Fruit fly (Drosophila melanogaster) whole organism, embryonic: ENCODE results near the gene CG4972.
A peak's percentile ranks its signal among the peaks of the same experiment; 100 is the strongest.

Experiments used
- Atf6 ChIP-seq: fragments of 200-800 bp; sonication (Bioruptor generic); IDR thresholded peaks from 2 replicates; pipeline ENCODE4 v1.3.6; 2022; ENCODE audit warnings: missing biosample characterization, missing genetic modification characterization
- B-H1 ChIP-seq: fragments of 200-800 bp; sonication (Bioruptor generic); IDR thresholded peaks from 3 replicates; pipeline ENCODE4 v1.3.6; 2022; ENCODE audit warnings: missing biosample characterization, missing genetic modification characterization
- CG10959 ChIP-seq: fragments of 200-800 bp; sonication (Bioruptor generic); IDR thresholded peaks from 2 replicates; pipeline ENCODE4 v1.3.6; 2022; ENCODE audit warnings: missing biosample characterization, missing genetic modification characterization
- CG11560 ChIP-seq: fragments of 200-800 bp; sonication (Bioruptor generic); IDR thresholded peaks from 3 replicates; pipeline ENCODE4 v1.3.6; 2022; ENCODE audit warnings: missing biosample characterization, missing genetic modification characterization
- CG12219 ChIP-seq: fragments of 200-800 bp; sonication (Bioruptor generic); optimal IDR thresholded peaks from 3 replicates; lab custom pipeline; 2018; ENCODE audit warnings: missing biosample characterization, mild to moderate bottlenecking, missing genetic modification characterization
- CG1233 ChIP-seq: fragments of 200-800 bp; sonication (Bioruptor generic); optimal IDR thresholded peaks from 4 replicates; lab custom pipeline; 2018; ENCODE audit warnings: missing biosample characterization, mild to moderate bottlenecking, missing genetic modification characterization
- CG12744 ChIP-seq: fragments of 200-800 bp; sonication (Bioruptor generic); optimal IDR thresholded peaks from 2 replicates; lab custom pipeline; 2016; ENCODE audit warnings: missing biosample characterization, missing genetic modification characterization
- CG12942 ChIP-seq: fragments of 200-800 bp; sonication (Bioruptor generic); optimal IDR thresholded peaks from 3 replicates; lab custom pipeline; 2016; ENCODE audit warnings: missing biosample characterization, missing genetic modification characterization
- CG1647 ChIP-seq: fragments of 200-800 bp; sonication (Bioruptor generic); optimal IDR thresholded peaks from 3 replicates; lab custom pipeline; 2016; ENCODE audit warnings: missing biosample characterization, missing genetic modification characterization
- CG16815 ChIP-seq: fragments of 200-800 bp; sonication (Bioruptor generic); optimal IDR thresholded peaks from 3 replicates; lab custom pipeline; 2017; ENCODE audit warnings: missing biosample characterization, mild to moderate bottlenecking, missing genetic modification characterization
- CG31388 ChIP-seq: fragments of 200-800 bp; sonication (Bioruptor generic); optimal IDR thresholded peaks from 2 replicates; lab custom pipeline; 2016; ENCODE audit warnings: missing biosample characterization, missing genetic modification characterization
- CG3163 ChIP-seq: fragments of 200-800 bp; sonication (Bioruptor generic); optimal IDR thresholded peaks from 3 replicates; lab custom pipeline; 2016; ENCODE audit warnings: missing biosample characterization, missing genetic modification characterization
- CG6175 ChIP-seq: fragments of 200-800 bp; sonication (Bioruptor generic); IDR thresholded peaks from 3 replicates; pipeline ENCODE4 v1.3.6; 2022; ENCODE audit warnings: missing biosample characterization, missing genetic modification characterization
- CG6254 ChIP-seq: fragments of 200-800 bp; sonication (Bioruptor generic); optimal IDR thresholded peaks from 3 replicates; lab custom pipeline; 2017; ENCODE audit warnings: mild to moderate bottlenecking, missing biosample characterization, missing genetic modification reagents, missing genetic modification characterization
- CG6765 ChIP-seq: fragments of 200-800 bp; sonication (Bioruptor generic); optimal IDR thresholded peaks from 3 replicates; lab custom pipeline; 2017; ENCODE audit warnings: missing biosample characterization, mild to moderate bottlenecking, missing genetic modification characterization
- CG9609 ChIP-seq: fragments of 200-800 bp; sonication (Bioruptor generic); optimal IDR thresholded peaks from 3 replicates; lab custom pipeline; 2016; ENCODE audit warnings: missing biosample characterization, missing genetic modification characterization
- CTCF ChIP-seq: fragments of 200-800 bp; sonication (Bioruptor generic); optimal IDR thresholded peaks from 2 replicates; lab custom pipeline; 2017; ENCODE audit warnings: missing biosample characterization, mild to moderate bottlenecking, missing genetic modification characterization, moderate library complexity
- D19A ChIP-seq: fragments of 200-800 bp; optimal IDR thresholded peaks from 3 replicates; lab custom pipeline; 2019; ENCODE audit warnings: missing biosample characterization, mild to moderate bottlenecking, missing genetic modification characterization, moderate library complexity
- Doc2 ChIP-seq: fragments of 200-800 bp; sonication (Bioruptor generic); IDR thresholded peaks from 2 replicates; pipeline ENCODE4 v1.3.6; 2022; ENCODE audit warnings: missing biosample characterization, missing genetic modification characterization
- Elba2 ChIP-seq: fragments of 200-800 bp; sonication (Bioruptor generic); optimal IDR thresholded peaks from 3 replicates; lab custom pipeline; 2016; ENCODE audit warnings: missing biosample characterization, missing genetic modification characterization
- Hand ChIP-seq: fragments of 200-800 bp; sonication (Bioruptor generic); optimal IDR thresholded peaks from 2 replicates; lab custom pipeline; 2017; ENCODE audit warnings: mild to moderate bottlenecking, missing biosample characterization, missing genetic modification reagents, missing genetic modification characterization
- HmgD ChIP-seq: fragments of 200-800 bp; sonication (Bioruptor generic); optimal IDR thresholded peaks from 3 replicates; lab custom pipeline; 2016; ENCODE audit warnings: missing biosample characterization, missing genetic modification characterization
- Max ChIP-seq: fragments of 200-800 bp; sonication (Bioruptor generic); optimal IDR thresholded peaks from 2 replicates; lab custom pipeline; 2016; ENCODE audit warnings: missing biosample characterization, mild to moderate bottlenecking, missing genetic modification characterization
- Mes4 ChIP-seq: fragments of 200-800 bp; sonication (Bioruptor generic); optimal IDR thresholded peaks from 2 replicates; lab custom pipeline; 2016; ENCODE audit warnings: missing biosample characterization, missing genetic modification characterization
- Myb ChIP-seq: fragments of 200-800 bp; sonication (Bioruptor generic); optimal IDR thresholded peaks from 2 replicates; lab custom pipeline; 2016; ENCODE audit warnings: missing biosample characterization, missing genetic modification characterization
- Opbp ChIP-seq: fragments of 200-800 bp; sonication (Bioruptor generic); IDR thresholded peaks from 3 replicates; pipeline ENCODE4 v1.3.6; 2022; ENCODE audit warnings: missing biosample characterization, missing genetic modification characterization; ENCODE audit not compliant: partially characterized antibody
- Six4 ChIP-seq: fragments of 200-800 bp; sonication (Bioruptor generic); optimal IDR thresholded peaks from 2 replicates; lab custom pipeline; 2016; ENCODE audit warnings: missing biosample characterization, missing genetic modification characterization
- Xbp1 ChIP-seq: fragments of 200-800 bp; sonication (Bioruptor generic); optimal IDR thresholded peaks from 3 replicates; lab custom pipeline; 2016; ENCODE audit warnings: missing biosample characterization, mild to moderate bottlenecking, missing genetic modification characterization
- bigmax ChIP-seq: fragments of 200-800 bp; sonication (Bioruptor generic); optimal IDR thresholded peaks from 2 replicates; lab custom pipeline; 2018; ENCODE audit warnings: missing biosample characterization, mild to moderate bottlenecking, missing genetic modification characterization
- bowl ChIP-seq: fragments of 200-800 bp; sonication (Bioruptor generic); IDR thresholded peaks from 2 replicates; pipeline ENCODE4 v1.3.6; 2022; ENCODE audit warnings: missing biosample characterization, missing genetic modification characterization
- chm ChIP-seq: fragments of 200-800 bp; sonication (Bioruptor generic); IDR thresholded peaks from 2 replicates; pipeline ENCODE4 v1.3.6; 2022; ENCODE audit warnings: missing biosample characterization, missing genetic modification characterization
- crp ChIP-seq, 2 experiments: fragments of 200-800 bp; sonication (Bioruptor generic); optimal IDR thresholded peaks; 2 replicates in 1 of 2; 3 replicates in 1 of 2; lab custom pipeline; 2017; ENCODE audit warnings: missing biosample characterization in 2 of 2, missing genetic modification characterization in 2 of 2, mild to moderate bottlenecking in 1 of 2, moderate library complexity in 1 of 2
- dpn ChIP-seq, 2 experiments: fragments of 200-800 bp; sonication (Bioruptor generic); optimal IDR thresholded peaks; 3 replicates each; lab custom pipeline; 2016; ENCODE audit warnings: missing biosample characterization in 2 of 2, missing genetic modification characterization in 2 of 2
- dysf ChIP-seq: fragments of 200-800 bp; sonication (Bioruptor generic); IDR thresholded peaks from 3 replicates; pipeline ENCODE4 v1.3.6; 2022; ENCODE audit warnings: missing biosample characterization, missing genetic modification characterization
- fd102C ChIP-seq: fragments of 200-800 bp; sonication (Bioruptor generic); optimal IDR thresholded peaks from 2 replicates; lab custom pipeline; 2018; ENCODE audit warnings: missing biosample characterization, mild to moderate bottlenecking, missing genetic modification characterization, moderate library complexity
- fru ChIP-seq: fragments of >200 bp; optimal IDR thresholded peaks from 2 replicates; lab custom pipeline; 2017
- hbn ChIP-seq: fragments of 200-800 bp; sonication (Bioruptor generic); IDR thresholded peaks from 2 replicates; pipeline ENCODE4 v1.3.6; 2022; ENCODE audit warnings: missing biosample characterization, missing genetic modification characterization; ENCODE audit not compliant: partially characterized antibody
- insv ChIP-seq, 2 experiments: fragments of 200-800 bp; sonication (Bioruptor generic); optimal IDR thresholded peaks; 3 replicates each; lab custom pipeline; 2016 to 2018; ENCODE audit warnings: missing biosample characterization in 2 of 2, missing genetic modification characterization in 2 of 2
- ken ChIP-seq: fragments of 200-800 bp; sonication (Bioruptor generic); IDR thresholded peaks from 3 replicates; pipeline ENCODE4 v1.3.6; 2022; ENCODE audit warnings: missing biosample characterization, missing genetic modification characterization
- klu ChIP-seq: fragments of 200-800 bp; sonication (Bioruptor generic); IDR thresholded peaks from 2 replicates; pipeline ENCODE4 v1.3.6; 2022; ENCODE audit warnings: missing biosample characterization, missing genetic modification characterization
- kni ChIP-seq: fragments of 200-800 bp; sonication (Bioruptor generic); optimal IDR thresholded peaks from 3 replicates; lab custom pipeline; 2017; ENCODE audit warnings: mild to moderate bottlenecking, missing biosample characterization, missing genetic modification reagents, missing genetic modification characterization
- lola ChIP-seq, 3 experiments: fragments of >200 bp in 2 of 3; fragments of 200-800 bp in 1 of 3; sonication (Bioruptor generic) in 1 of 3; optimal IDR thresholded peaks; 2 replicates each; lab custom pipeline; 2017 to 2019; ENCODE audit warnings: missing biosample characterization in 3 of 3, missing genetic modification characterization in 3 of 3, mild to moderate bottlenecking in 1 of 3, moderate library complexity in 1 of 3
- odd ChIP-seq: fragments of 200-800 bp; sonication (Bioruptor generic); optimal IDR thresholded peaks from 2 replicates; lab custom pipeline; 2017; ENCODE audit warnings: missing biosample characterization, mild to moderate bottlenecking, missing genetic modification characterization
- org-1 ChIP-seq: fragments of 200-800 bp; sonication (Bioruptor generic); optimal IDR thresholded peaks from 2 replicates; lab custom pipeline; 2017; ENCODE audit warnings: missing biosample characterization, missing genetic modification characterization
- p53 ChIP-seq: fragments of 200-800 bp; sonication (Bioruptor generic); optimal IDR thresholded peaks from 2 replicates; lab custom pipeline; 2016; ENCODE audit warnings: missing biosample characterization, missing genetic modification characterization
- pita ChIP-seq: fragments of 200-800 bp; sonication (Bioruptor generic); optimal IDR thresholded peaks from 2 replicates; lab custom pipeline; 2017; ENCODE audit warnings: missing biosample characterization, mild to moderate bottlenecking, missing genetic modification characterization
- row ChIP-seq: fragments of 200-800 bp; sonication (Bioruptor generic); IDR thresholded peaks from 3 replicates; pipeline ENCODE4 v1.3.6; 2022; ENCODE audit warnings: missing biosample characterization, missing genetic modification characterization
- sd ChIP-seq: fragments of 200-800 bp; sonication (Bioruptor generic); optimal IDR thresholded peaks from 3 replicates; lab custom pipeline; 2018; ENCODE audit warnings: missing biosample characterization, mild to moderate bottlenecking, missing genetic modification characterization, moderate library complexity
- sens-2 ChIP-seq: fragments of 200-800 bp; sonication (Bioruptor generic); IDR thresholded peaks from 2 replicates; pipeline ENCODE4 v1.3.6; 2022; ENCODE audit warnings: missing biosample characterization, missing genetic modification characterization
- seq ChIP-seq: fragments of 200-800 bp; sonication (Bioruptor generic); IDR thresholded peaks from 2 replicates; pipeline ENCODE4 v1.3.6; 2022; ENCODE audit warnings: missing biosample characterization, missing genetic modification characterization
- stc ChIP-seq: fragments of 200-800 bp; sonication (Bioruptor generic); IDR thresholded peaks from 2 replicates; pipeline ENCODE4 v1.3.6; 2022; ENCODE audit warnings: missing biosample characterization, missing genetic modification characterization
- twi ChIP-seq: fragments of 200-800 bp; optimal IDR thresholded peaks from 2 replicates; lab custom pipeline; 2019; ENCODE audit warnings: missing biosample characterization, mild to moderate bottlenecking, missing genetic modification characterization, moderate library complexity

CG4972 gene

dm6 chr2L:10292066-10292560, 22.5 kb upstream of the CG4972 start, which contains the start of gene Ufd4 (continued):
- no peak for TF ChIP-seq fd102C (GFP tag; lab: Kevin White, UChicago)
- peak; percentile 78 for TF ChIP-seq Atf6 (GFP tag; lab: Robert Waterston, UW)
- peak; percentile 76 for TF ChIP-seq Xbp1
- TF ChIP-seq Six4 (GFP tag; lab: Kevin White, UChicago), result peak; percentile 29
- TF ChIP-seq odd (GFP tag; lab: Kevin White, UChicago), result no peak
- no peak for TF ChIP-seq CG10959
- peak; percentile 80 for TF ChIP-seq stc (GFP tag; lab: Robert Waterston, UW)
- TF ChIP-seq Hand (GFP tag; lab: Kevin White, UChicago), result peak; percentile 81
- TF ChIP-seq CG6765 (GFP tag; lab: Kevin White, UChicago), result peak; percentile 57
- TF ChIP-seq CG12744 (GFP tag; lab: Kevin White, UChicago), result peak; percentile 61
- peak in 1 of 3 experiments; percentile 66 for TF ChIP-seq lola (GFP tag; optimal IDR thresholded peaks at IDR 0.05; lab: Kevin White, UChicago)
- TF ChIP-seq insv (GFP tag; optimal IDR thresholded peaks at IDR 0.05; lab: Kevin White, UChicago), result no peak
- no peak for TF ChIP-seq bigmax
- no peak for TF ChIP-seq CG6175
- peak; percentile 0 for TF ChIP-seq CG16815 (GFP tag; lab: Kevin White, UChicago)
- peak; percentile 46 for TF ChIP-seq CG1233 (GFP tag; lab: Kevin White, UChicago)
- TF ChIP-seq Myb (GFP tag; lab: Kevin White, UChicago), result peak; percentile 21
- no peak for TF ChIP-seq pita (GFP tag; lab: Kevin White, UChicago)
- no peak; the same call in 1 of the 2 replicates for TF ChIP-seq hbn (GFP tag; lab: Robert Waterston, UW)
- no peak for TF ChIP-seq Elba2 (GFP tag; lab: Kevin White, UChicago)
- TF ChIP-seq CTCF (GFP tag; lab: Kevin White, UChicago), result no peak
- no peak; the same call in 2 of the 3 replicates for TF ChIP-seq dysf (GFP tag; lab: Robert Waterston, UW)
- TF ChIP-seq CG31388 (GFP tag; lab: Kevin White, UChicago), result peak; percentile 11
- TF ChIP-seq CG12942 (GFP tag; lab: Kevin White, UChicago), result peak; percentile 7
- no peak for TF ChIP-seq CG11560 (tag; lab: Robert Waterston, UW)
- TF ChIP-seq bowl (GFP tag; lab: Robert Waterston, UW), result no peak
- no peak for TF ChIP-seq sens-2 (GFP tag; lab: Robert Waterston, UW)
- no peak; the same call in 2 of the 3 replicates for TF ChIP-seq ken (GFP tag; lab: Robert Waterston, UW)
- no peak for TF ChIP-seq Doc2 (GFP tag; lab: Robert Waterston, UW)
- no peak for TF ChIP-seq chm (GFP tag; lab: Robert Waterston, UW)
- no peak for TF ChIP-seq crp (GFP tag; optimal IDR thresholded peaks at IDR 0.05; lab: Kevin White, UChicago)
- peak; percentile 11 for TF ChIP-seq Mes4 (GFP tag; lab: Kevin White, UChicago)
- TF ChIP-seq klu (GFP tag; lab: Robert Waterston, UW), result no peak
- TF ChIP-seq B-H1 (GFP tag; lab: Robert Waterston, UW), result peak; percentile 46; the same call in 1 of the 3 replicates
- TF ChIP-seq seq (GFP tag; lab: Robert Waterston, UW), result no peak
- TF ChIP-seq fru (lab: Kevin White, UChicago), result no peak
- TF ChIP-seq org-1 (GFP tag; lab: Kevin White, UChicago), result peak; percentile 1
- peak; percentile 16 for TF ChIP-seq CG9609 (GFP tag; lab: Kevin White, UChicago)
- TF ChIP-seq CG6254 (GFP tag; lab: Kevin White, UChicago), result peak; percentile 41
- TF ChIP-seq HmgD (GFP tag; lab: Kevin White, UChicago), result no peak
- TF ChIP-seq sd (tag; lab: Kevin White, UChicago), result no peak
- peak; percentile 66 to 76 for TF ChIP-seq dpn (GFP tag; optimal IDR thresholded peaks at IDR 0.05; lab: Kevin White, UChicago)
- TF ChIP-seq Max (GFP tag; lab: Kevin White, UChicago), result peak; percentile 53
- peak; percentile 81 for TF ChIP-seq row
- no peak for TF ChIP-seq p53 (GFP tag; lab: Kevin White, UChicago)
- TF ChIP-seq twi (tag; lab: Kevin White, UChicago), result no peak
- TF ChIP-seq CG12219, result no peak
- no peak for TF ChIP-seq D19A (tag; lab: Kevin White, UChicago)
- TF ChIP-seq Opbp (GFP tag; lab: Robert Waterston, UW), result no peak; the same call in 2 of the 3 replicates
- peak; percentile 34 for TF ChIP-seq CG3163 (GFP tag; lab: Kevin White, UChicago)
- TF ChIP-seq CG1647 (GFP tag; lab: Kevin White, UChicago), result peak; percentile 56
- TF ChIP-seq kni (GFP tag; lab: Kevin White, UChicago), result no peak
